Worm (Caenorhabditis elegans): Measurements from ENCODE around the gene suca-1.

suca-1 gene

DNA sequence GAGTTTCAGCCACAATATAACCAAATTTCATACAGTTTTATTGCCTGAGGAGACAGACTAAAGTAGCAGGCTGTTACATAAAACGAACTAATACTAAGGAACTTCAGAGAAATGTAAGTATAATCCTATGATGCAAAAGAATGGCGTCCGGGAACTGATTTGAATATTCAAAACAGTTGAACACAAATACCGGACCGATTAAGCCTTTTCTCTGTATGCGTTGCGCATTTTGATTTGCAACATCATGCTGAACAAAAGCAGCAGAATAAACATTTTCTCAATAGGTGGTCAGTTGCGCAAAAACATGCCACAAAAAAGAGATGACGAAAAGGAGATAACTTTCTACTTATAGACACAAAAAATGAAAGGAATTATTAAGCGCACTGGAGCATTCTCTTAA, 24.1 kb upstream of the suca-1 start:
- TF ChIP-seq sea-1 (GFP tag; conservative IDR thresholded peaks at IDR 0.05), result no peak
- no peak for TF ChIP-seq ceh-13 (GFP tag; optimal IDR thresholded peaks at IDR 0.05)
- TF ChIP-seq tbx-37 (GFP tag; conservative IDR thresholded peaks at IDR 0.05), result no peak
- TF ChIP-seq pes-1 (GFP tag; IDR thresholded peaks at IDR 0.05), result no peak
- no peak for TF ChIP-seq tra-4 (tag; optimal IDR thresholded peaks at IDR 0.05)
- no peak for TF ChIP-seq aly-1 (tag; optimal IDR thresholded peaks at IDR 0.05)
- no peak for TF ChIP-seq hmbx-1 (tag; optimal IDR thresholded peaks at IDR 0.05)

DNA sequence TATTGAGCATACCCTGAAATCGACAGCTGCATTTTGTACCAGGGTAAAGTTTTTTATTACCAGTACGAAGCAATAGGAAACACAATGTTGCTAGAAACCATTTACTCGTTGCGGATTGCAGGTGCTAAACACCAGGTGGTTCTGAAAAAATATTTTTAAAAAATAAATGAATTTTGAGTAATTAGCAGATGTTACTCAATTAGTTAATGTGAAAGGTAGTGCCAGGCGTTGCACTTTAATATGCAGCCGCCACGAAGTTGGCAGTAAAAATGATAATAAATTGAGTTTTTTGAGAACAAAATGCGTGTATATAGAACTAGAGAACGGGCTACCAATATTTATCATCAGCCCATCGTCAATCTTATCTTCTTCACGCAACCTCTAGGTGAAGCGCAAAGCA, 19.7 kb upstream of the suca-1 start, which contains the start of gene nstp-9:
Gene nstp-9 (minus strand): TSS at position 101 of the 400 bp plus-strand sequence.
- TF ChIP-seq ceh-13 (GFP tag; optimal IDR thresholded peaks at IDR 0.05), result no peak
- TF ChIP-seq ama-1 (optimal IDR thresholded peaks at IDR 0.05), result no peak
- TF ChIP-seq ceh-36 (tag; optimal IDR thresholded peaks at IDR 0.05), result no peak
- TF ChIP-seq aly-1 (tag; optimal IDR thresholded peaks at IDR 0.05), result no peak
- TF ChIP-seq ets-7 (tag; optimal IDR thresholded peaks at IDR 0.05), result no peak
- no peak for TF ChIP-seq tbx-11 (GFP tag; IDR thresholded peaks at IDR 0.05)
- no peak for TF ChIP-seq hnd-1 (tag; optimal IDR thresholded peaks at IDR 0.05)
- no peak for TF ChIP-seq hmbx-1 (tag; optimal IDR thresholded peaks at IDR 0.05)

DNA sequence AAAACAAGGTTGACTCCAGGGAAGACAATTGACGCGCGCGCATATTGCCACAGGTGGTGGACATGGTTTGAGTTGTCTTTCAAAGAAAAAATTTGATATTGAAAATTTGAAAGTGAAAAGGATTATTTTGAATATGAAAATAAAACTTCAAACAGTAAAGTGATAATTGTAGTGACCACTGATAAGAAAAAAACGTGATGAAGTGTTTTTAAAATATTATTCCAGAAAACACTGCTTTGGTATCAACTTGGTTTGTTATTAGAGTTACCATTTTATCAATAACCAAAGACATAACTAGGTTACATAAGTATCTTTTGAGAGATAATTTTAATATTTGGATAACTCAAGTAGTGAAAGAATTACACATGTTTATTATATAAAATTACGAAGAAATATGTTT, 16.3 kb upstream of the suca-1 start:
- no peak for TF ChIP-seq tbx-37 (GFP tag; conservative IDR thresholded peaks at IDR 0.05)
- TF ChIP-seq ceh-13 (GFP tag; optimal IDR thresholded peaks at IDR 0.05), result no peak
- no peak for TF ChIP-seq ceh-36 (tag; optimal IDR thresholded peaks at IDR 0.05)
- TF ChIP-seq ets-7 (tag; optimal IDR thresholded peaks at IDR 0.05), result no peak
- TF ChIP-seq aly-1 (tag; optimal IDR thresholded peaks at IDR 0.05), result no peak
- no peak for TF ChIP-seq B0310.2 (tag; optimal IDR thresholded peaks at IDR 0.05)
- no peak for TF ChIP-seq flt-1 (GFP tag; IDR thresholded peaks at IDR 0.05)
- TF ChIP-seq ama-1 (optimal IDR thresholded peaks at IDR 0.05), result no peak
- no peak for TF ChIP-seq tra-4 (tag; optimal IDR thresholded peaks at IDR 0.05)
- no peak for TF ChIP-seq scrt-1 (GFP tag; IDR thresholded peaks at IDR 0.05)
- TF ChIP-seq hnd-1 (tag; optimal IDR thresholded peaks at IDR 0.05), result no peak
- TF ChIP-seq hmg-4 (GFP tag; optimal IDR thresholded peaks at IDR 0.05), result no peak
- no peak for TF ChIP-seq F13C5.2 (tag; optimal IDR thresholded peaks at IDR 0.05)
- TF ChIP-seq tbx-11 (GFP tag; IDR thresholded peaks at IDR 0.05), result no peak
- TF ChIP-seq pes-1 (GFP tag; IDR thresholded peaks at IDR 0.05), result no peak
- TF ChIP-seq sea-1 (GFP tag; conservative IDR thresholded peaks at IDR 0.05), result no peak
- TF ChIP-seq hmbx-1 (tag; optimal IDR thresholded peaks at IDR 0.05), result no peak

DNA sequence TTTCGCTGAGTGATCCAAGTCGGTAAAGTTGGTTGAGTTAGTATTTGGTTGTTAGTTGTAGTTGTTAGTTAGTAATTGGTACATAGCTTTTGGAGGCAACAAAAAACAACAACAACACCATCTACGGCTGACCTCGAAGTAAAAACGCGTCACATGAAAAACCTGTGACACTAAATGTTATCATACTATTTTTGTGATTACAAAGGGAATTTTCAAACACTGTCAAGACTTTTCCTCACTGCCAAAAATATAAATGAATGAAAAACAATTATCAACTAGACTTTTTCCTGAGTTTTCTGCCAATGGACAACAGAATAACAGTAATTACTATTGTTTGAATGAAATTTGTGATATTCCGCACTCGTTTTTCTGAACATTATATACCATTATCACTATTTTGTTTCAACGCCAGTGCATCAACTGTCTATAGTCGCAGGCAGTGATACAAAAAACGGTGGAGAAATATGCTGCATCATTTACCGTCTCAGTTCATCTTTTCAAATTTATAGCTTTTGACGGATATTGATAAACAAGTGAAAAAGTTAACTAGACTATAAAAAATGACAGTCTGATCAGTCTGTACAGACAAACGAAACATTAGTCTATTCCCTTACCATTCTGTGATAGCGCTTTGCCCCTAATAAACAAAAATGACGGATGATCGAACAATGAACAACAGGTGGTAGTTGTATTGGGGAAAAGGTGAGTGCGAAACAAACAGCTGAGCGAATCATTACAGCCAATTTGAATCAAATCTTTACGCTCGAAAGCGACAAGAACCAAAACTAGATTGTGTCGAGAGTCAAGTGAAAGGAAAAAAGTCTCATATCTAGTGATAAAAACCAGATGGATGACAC, 14.7 kb upstream of the suca-1 start:
- TF ChIP-seq F13C5.2 (tag; optimal IDR thresholded peaks at IDR 0.05), result no peak

DNA sequence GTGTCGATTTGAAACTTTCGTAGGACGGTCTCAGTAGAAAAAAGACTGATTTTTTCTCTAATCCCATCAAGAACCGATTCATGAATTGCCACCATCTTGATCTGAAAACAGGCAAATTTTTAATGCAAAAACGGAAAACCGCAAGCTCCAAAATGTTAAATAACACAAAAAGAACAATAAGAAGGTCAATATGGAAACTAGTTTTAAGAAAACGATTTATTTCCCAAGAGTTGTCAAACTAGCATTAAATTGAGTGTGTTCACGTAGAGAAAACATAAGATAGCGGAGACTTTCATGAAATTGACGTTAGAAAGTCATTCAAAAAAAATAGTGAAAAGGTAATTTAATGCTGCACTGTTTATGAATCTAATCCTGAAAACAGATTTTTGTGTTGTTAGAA, 14.1 kb upstream of the suca-1 start, which contains the start of gene F47B10.9:
Gene F47B10.9 (minus strand): TSS at position 101 of the 400 bp plus-strand sequence.
- no peak for TF ChIP-seq ceh-13 (GFP tag; optimal IDR thresholded peaks at IDR 0.05)
- TF ChIP-seq pes-1 (GFP tag; IDR thresholded peaks at IDR 0.05), result no peak
- TF ChIP-seq ceh-36 (tag; optimal IDR thresholded peaks at IDR 0.05), result no peak
- no peak for TF ChIP-seq hnd-1 (tag; optimal IDR thresholded peaks at IDR 0.05)
- no peak for TF ChIP-seq ama-1 (optimal IDR thresholded peaks at IDR 0.05)
- TF ChIP-seq flt-1 (GFP tag; IDR thresholded peaks at IDR 0.05), result no peak
- TF ChIP-seq aly-1 (tag; optimal IDR thresholded peaks at IDR 0.05), result no peak
- no peak for TF ChIP-seq B0310.2 (tag; optimal IDR thresholded peaks at IDR 0.05)
- no peak for TF ChIP-seq tbx-11 (GFP tag; IDR thresholded peaks at IDR 0.05)
- TF ChIP-seq hmg-4 (GFP tag; optimal IDR thresholded peaks at IDR 0.05), result no peak

DNA sequence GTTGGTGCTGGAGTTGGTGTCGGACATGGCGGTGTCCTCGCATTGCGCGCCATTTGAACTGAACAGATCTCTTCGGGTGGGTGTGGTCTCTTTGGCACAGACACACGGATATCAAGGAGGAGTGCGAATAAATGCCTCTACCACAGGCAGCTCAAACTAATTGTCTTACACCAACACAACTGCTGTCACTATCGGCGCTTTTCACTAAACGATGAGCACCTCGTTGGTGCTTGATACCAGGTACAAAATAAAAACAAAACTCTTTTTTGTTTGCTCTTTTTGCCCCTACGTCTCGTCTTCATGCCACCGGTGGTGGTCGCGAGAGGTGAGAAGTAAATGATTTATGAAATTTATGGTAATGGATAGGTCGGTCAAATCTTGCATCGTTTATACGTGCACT, 10.8 kb upstream of the suca-1 start, which contains the start of gene F47B10.8:
Gene F47B10.8 (minus strand): TSS at position 101 of the 400 bp plus-strand sequence.
- TF ChIP-seq hmbx-1 (tag; optimal IDR thresholded peaks at IDR 0.05) (no peak), tbx-11 (GFP tag; IDR thresholded peaks at IDR 0.05) (no peak), hnd-1 (tag; optimal IDR thresholded peaks at IDR 0.05) (no peak)

DNA sequence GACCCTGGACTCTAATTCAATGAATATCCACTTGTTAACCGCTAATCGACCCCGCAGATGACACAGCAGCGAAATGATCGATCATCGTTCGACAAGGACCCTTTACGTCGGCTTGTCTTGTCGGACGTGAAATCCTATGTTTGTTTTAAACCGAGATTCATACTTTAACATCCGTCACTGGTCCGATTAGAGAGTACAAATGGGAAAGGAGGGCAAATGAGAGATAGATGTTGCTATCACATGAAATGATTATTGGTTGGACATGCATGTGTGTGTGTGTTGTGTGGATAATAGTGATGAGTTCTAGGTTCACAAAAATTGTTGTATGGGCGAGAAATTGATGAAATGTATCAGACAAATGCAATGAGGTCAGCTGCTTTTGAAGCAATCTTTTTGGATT, 9.7 kb upstream of the suca-1 start:
- TF ChIP-seq sea-1 (GFP tag; conservative IDR thresholded peaks at IDR 0.05) (no peak), ets-7 (tag; optimal IDR thresholded peaks at IDR 0.05) (no peak), ceh-36 (tag; optimal IDR thresholded peaks at IDR 0.05) (no peak), aly-1 (tag; optimal IDR thresholded peaks at IDR 0.05) (no peak), F13C5.2 (tag; optimal IDR thresholded peaks at IDR 0.05) (no peak), flt-1 (GFP tag; IDR thresholded peaks at IDR 0.05) (no peak), scrt-1 (GFP tag; IDR thresholded peaks at IDR 0.05) (no peak), hnd-1 (tag; optimal IDR thresholded peaks at IDR 0.05) (no peak), ceh-13 (GFP tag; optimal IDR thresholded peaks at IDR 0.05) (no peak), tbx-37 (GFP tag; conservative IDR thresholded peaks at IDR 0.05) (no peak), ama-1 (optimal IDR thresholded peaks at IDR 0.05) (no peak), B0310.2 (tag; optimal IDR thresholded peaks at IDR 0.05) (no peak), tbx-11 (GFP tag; IDR thresholded peaks at IDR 0.05) (no peak), hmg-4 (GFP tag; optimal IDR thresholded peaks at IDR 0.05) (no peak), pes-1 (GFP tag; IDR thresholded peaks at IDR 0.05) (no peak)

DNA sequence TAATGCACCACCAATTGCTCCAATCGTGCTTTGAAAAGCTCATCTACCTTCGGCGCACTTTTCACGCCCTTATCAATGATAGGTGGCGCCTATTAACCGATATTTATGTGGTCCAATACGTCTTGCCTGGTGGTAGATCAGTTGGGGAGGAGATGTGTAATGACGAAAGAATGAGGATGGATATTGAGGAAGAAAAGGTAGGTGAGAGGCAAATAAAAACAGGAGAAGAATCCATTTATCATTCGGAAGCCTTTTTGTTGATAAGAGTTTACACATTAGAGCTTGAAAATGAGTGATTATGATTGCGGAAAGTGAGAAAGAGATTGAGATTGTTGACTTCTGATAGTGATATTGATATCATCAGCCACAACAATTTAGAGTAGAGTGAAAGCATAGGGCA, 7.5 kb upstream of the suca-1 start:
- no peak for TF ChIP-seq hnd-1 (tag; optimal IDR thresholded peaks at IDR 0.05)
- TF ChIP-seq pes-1 (GFP tag; IDR thresholded peaks at IDR 0.05), result no peak
- TF ChIP-seq ets-7 (tag; optimal IDR thresholded peaks at IDR 0.05), result no peak
- TF ChIP-seq tra-4 (tag; optimal IDR thresholded peaks at IDR 0.05), result no peak
- TF ChIP-seq ceh-13 (GFP tag; optimal IDR thresholded peaks at IDR 0.05), result no peak
- no peak for TF ChIP-seq ceh-36 (tag; optimal IDR thresholded peaks at IDR 0.05)
- TF ChIP-seq tbx-11 (GFP tag; IDR thresholded peaks at IDR 0.05), result no peak
- TF ChIP-seq aly-1 (tag; optimal IDR thresholded peaks at IDR 0.05), result no peak
- TF ChIP-seq F13C5.2 (tag; optimal IDR thresholded peaks at IDR 0.05), result no peak
